Worm (Caenorhabditis elegans): ENCODE measurements around the gene irld-55.
A peak's percentile ranks its signal among the peaks of the same experiment; 100 is the strongest.

Gene irld-55

DNA sequence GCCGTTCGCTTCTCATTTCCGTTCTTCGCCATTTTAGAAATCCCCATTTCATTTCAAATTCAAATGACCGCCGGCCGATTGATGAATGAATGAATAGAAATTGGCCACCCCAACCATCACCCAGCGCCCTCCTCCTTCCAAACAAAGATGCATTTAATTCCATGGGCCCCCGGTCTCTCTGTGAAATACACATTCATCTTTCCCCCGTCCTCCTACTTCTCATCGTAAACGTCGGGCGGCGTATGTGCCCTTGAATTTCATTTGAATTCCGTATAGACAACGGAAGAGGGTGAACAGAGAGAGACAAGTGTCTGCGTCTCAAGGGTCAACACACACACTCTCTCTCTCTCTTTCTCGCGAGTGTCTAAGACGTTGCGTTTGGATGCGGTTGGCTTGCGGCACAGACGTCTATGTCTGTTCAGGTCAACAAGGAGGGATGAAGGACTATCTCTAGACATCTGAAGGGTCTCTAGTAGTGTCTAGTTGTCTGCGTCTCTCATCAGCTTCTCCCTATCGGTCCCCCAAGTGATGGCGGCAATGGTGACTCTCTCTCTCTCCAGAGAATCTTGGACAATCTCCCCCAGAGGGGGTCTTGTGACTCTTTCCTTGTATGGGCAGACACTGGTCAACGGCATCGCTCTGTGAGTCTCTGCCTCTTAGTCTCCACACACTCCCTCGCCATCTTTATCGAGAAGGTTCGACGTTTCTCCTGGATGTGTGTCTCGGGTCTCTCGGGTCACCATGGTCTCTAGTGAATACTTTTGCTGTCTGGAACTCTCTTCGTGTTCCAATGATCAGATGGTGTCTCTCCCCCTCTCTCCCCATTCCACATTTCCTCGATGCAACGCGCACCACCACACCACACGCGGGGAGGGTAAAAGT is 12.9 kb downstream of the irld-55 start (continued):
- no peak for TF ChIP-seq snpc-1.3 (tag; optimal IDR thresholded peaks at IDR 0.05; ENCODE audit: insufficient read depth)
- TF ChIP-seq fkh-3 (tag; optimal IDR thresholded peaks at IDR 0.05) = no peak
- TF ChIP-seq zim-3 (tag; optimal IDR thresholded peaks at IDR 0.05) = no peak
- no peak for TF ChIP-seq snpc-1.1 (tag; optimal IDR thresholded peaks at IDR 0.05; ENCODE audit: insufficient read depth)
- no peak for TF ChIP-seq T26A5.8 (tag; optimal IDR thresholded peaks at IDR 0.05)
- no peak for TF ChIP-seq sptf-2 (GFP tag; optimal IDR thresholded peaks at IDR 0.05)
- no peak for TF ChIP-seq dpl-1 (GFP tag; optimal IDR thresholded peaks at IDR 0.05)
- no peak for TF ChIP-seq F57A8.1 (GFP tag; optimal IDR thresholded peaks at IDR 0.05)
- no peak for TF ChIP-seq egl-18 (GFP tag; IDR thresholded peaks at IDR 0.05)
- TF ChIP-seq F37B4.10 (GFP tag; IDR thresholded peaks at IDR 0.05) = no peak
- TF ChIP-seq zfh-2 (GFP tag; conservative IDR thresholded peaks at IDR 0.05) = no peak
- TF ChIP-seq ZK185.1 (tag; optimal IDR thresholded peaks at IDR 0.05; ENCODE audit: poor library complexity, severe bottlenecking) = peak; percentile 58
- TF ChIP-seq ama-1 (optimal IDR thresholded peaks at IDR 0.05) = no peak
- TF ChIP-seq ama-1 (GFP tag; optimal IDR thresholded peaks at IDR 0.05) = no peak
- TF ChIP-seq nhr-90 (tag; optimal IDR thresholded peaks at IDR 0.05) = no peak
- no peak for TF ChIP-seq egrh-3 (GFP tag; IDR thresholded peaks at IDR 0.05)
- peak; percentile 62; the same call in 1 of the 2 replicates for TF ChIP-seq K11D2.4 (GFP tag; IDR thresholded peaks at IDR 0.05)
- no peak for TF ChIP-seq attf-3 (GFP tag; conservative IDR thresholded peaks at IDR 0.05)
- TF ChIP-seq aptf-3 (GFP tag; IDR thresholded peaks at IDR 0.05) = no peak
- no peak for TF ChIP-seq F10E7.11 (tag; optimal IDR thresholded peaks at IDR 0.05)
- peak; percentile 15; the same call in 1 of the 2 replicates for TF ChIP-seq sea-2 (GFP tag; IDR thresholded peaks at IDR 0.05)
- TF ChIP-seq F23B12.7 (tag; optimal IDR thresholded peaks at IDR 0.05; ENCODE audit: insufficient read depth) = no peak
- TF ChIP-seq hlh-12 (tag; optimal IDR thresholded peaks at IDR 0.05) = no peak
- no peak for TF ChIP-seq F52B5.7 (tag; optimal IDR thresholded peaks at IDR 0.05)
- TF ChIP-seq repo-1 (tag; optimal IDR thresholded peaks at IDR 0.05) = no peak
- peak; percentile 61 for TF ChIP-seq B0336.3 (GFP tag; IDR thresholded peaks at IDR 0.05)
- no peak for TF ChIP-seq madf-6 (GFP tag; IDR thresholded peaks at IDR 0.05)
- peak; percentile 14 for TF ChIP-seq tlf-1 (GFP tag; optimal IDR thresholded peaks at IDR 0.05)
- peak; percentile 74 for TF ChIP-seq atf-7 (tag; optimal IDR thresholded peaks at IDR 0.05)
- no peak for TF ChIP-seq ztf-18 (tag; optimal IDR thresholded peaks at IDR 0.05)
- TF ChIP-seq rec-8 (tag; optimal IDR thresholded peaks at IDR 0.05) = no peak
- TF ChIP-seq B0035.1 (tag; optimal IDR thresholded peaks at IDR 0.05) = no peak
- TF ChIP-seq Y53F4B.3 (GFP tag; IDR thresholded peaks at IDR 0.05) = no peak
- peak in 1 of 3 experiments; percentile 73 for TF ChIP-seq lin-35 (GFP tag; optimal IDR thresholded peaks at IDR 0.05)
- no peak for TF ChIP-seq tbx-9 (tag; optimal IDR thresholded peaks at IDR 0.05; ENCODE audit: borderline replicate concordance)
- no peak for TF ChIP-seq madf-8 (GFP tag; conservative IDR thresholded peaks at IDR 0.05)
- peak; percentile 58 for TF ChIP-seq ztf-26 (tag; optimal IDR thresholded peaks at IDR 0.05)
- no peak for TF ChIP-seq B0261.1 (tag; optimal IDR thresholded peaks at IDR 0.05)
- no peak for TF ChIP-seq F55B11.4 (tag; optimal IDR thresholded peaks at IDR 0.05; ENCODE audit: borderline replicate concordance, insufficient read depth)
- TF ChIP-seq ceh-91 (GFP tag; IDR thresholded peaks at IDR 0.05) = no peak
- TF ChIP-seq hmg-1.2 (GFP tag; IDR thresholded peaks at IDR 0.05) = no peak; the same call in 1 of the 2 replicates
- TF ChIP-seq unc-62 (GFP tag; optimal IDR thresholded peaks at IDR 0.05) = no peak
- TF ChIP-seq F57C9.4 (tag; optimal IDR thresholded peaks at IDR 0.05) = no peak
- peak; percentile 78 for TF ChIP-seq chd-7 (tag; optimal IDR thresholded peaks at IDR 0.05)
- no peak for TF ChIP-seq sdz-38 (tag; optimal IDR thresholded peaks at IDR 0.05)
- TF ChIP-seq Y79H2A.3 (GFP tag; conservative IDR thresholded peaks at IDR 0.05) = no peak
- TF ChIP-seq ceh-40 (GFP tag; IDR thresholded peaks at IDR 0.05) = no peak
